Fruit fly (Drosophila melanogaster) whole organism, embryonic: Measurements from ENCODE around the gene CG11562.
A peak's percentile ranks its signal among the peaks of the same experiment; 100 is the strongest.

Source experiments
- Atf3 ChIP-seq: fragments of 200-800 bp; sonication (Bioruptor generic); optimal IDR thresholded peaks from 3 replicates; lab custom pipeline; 2016; ENCODE audit warnings: missing biosample characterization, missing genetic modification characterization
- Awh ChIP-seq: fragments of 200-800 bp; sonication (Bioruptor generic); IDR thresholded peaks from 2 replicates; pipeline ENCODE4, ENCODE4 v1.3.6; 2022; ENCODE audit warnings: missing biosample characterization, missing genetic modification characterization
- B-H2 ChIP-seq: fragments of 200-800 bp; sonication (Bioruptor generic); optimal IDR thresholded peaks from 2 replicates; lab custom pipeline; 2018; ENCODE audit warnings: missing biosample characterization, mild to moderate bottlenecking, missing genetic modification characterization
- CG10959 ChIP-seq: fragments of 200-800 bp; sonication (Bioruptor generic); IDR thresholded peaks from 2 replicates; pipeline ENCODE4 v1.3.6; 2022; ENCODE audit warnings: missing biosample characterization, missing genetic modification characterization
- CG11696 ChIP-seq: fragments of 200-800 bp; sonication (Bioruptor generic); IDR thresholded peaks from 2 replicates; pipeline ENCODE4 v1.3.6; 2022; ENCODE audit warnings: missing biosample characterization, missing genetic modification characterization
- CG12744 ChIP-seq: fragments of 200-800 bp; sonication (Bioruptor generic); optimal IDR thresholded peaks from 2 replicates; lab custom pipeline; 2016; ENCODE audit warnings: missing biosample characterization, missing genetic modification characterization
- CG13894 ChIP-seq: fragments of 200-800 bp; sonication (Bioruptor generic); optimal IDR thresholded peaks from 3 replicates; lab custom pipeline; 2018; ENCODE audit warnings: missing biosample characterization, mild to moderate bottlenecking, missing genetic modification characterization, moderate library complexity
- CG14050 ChIP-seq: fragments of 200-800 bp; sonication (Bioruptor generic); IDR thresholded peaks from 3 replicates; pipeline ENCODE4 v1.3.6; 2022; ENCODE audit warnings: missing biosample characterization, missing genetic modification characterization
- CG15073 ChIP-seq: fragments of 200-800 bp; sonication (Bioruptor generic); optimal IDR thresholded peaks from 2 replicates; lab custom pipeline; 2016; ENCODE audit warnings: missing biosample characterization, missing genetic modification characterization
- CG1603 ChIP-seq: fragments of 200-800 bp; sonication (Bioruptor generic); optimal IDR thresholded peaks from 2 replicates; lab custom pipeline; 2019; ENCODE audit warnings: missing biosample characterization, mild to moderate bottlenecking, missing genetic modification characterization, moderate library complexity
- CG17186 ChIP-seq: fragments of 200-800 bp; sonication (Bioruptor generic); optimal IDR thresholded peaks from 3 replicates; lab custom pipeline; 2017; ENCODE audit warnings: missing biosample characterization, missing genetic modification reagents, missing genetic modification characterization
- CG30020 ChIP-seq: fragments of 200-800 bp; optimal IDR thresholded peaks from 2 replicates; lab custom pipeline; 2019; ENCODE audit warnings: missing biosample characterization, mild to moderate bottlenecking, missing genetic modification characterization, moderate library complexity
- CG31224 ChIP-seq: fragments of 200-800 bp; sonication (Bioruptor generic); IDR thresholded peaks from 2 replicates; pipeline ENCODE4 v1.3.6; 2022; ENCODE audit warnings: missing biosample characterization, missing genetic modification characterization
- CG32532 ChIP-seq: fragments of 200-800 bp; sonication (Bioruptor generic); IDR thresholded peaks from 2 replicates; pipeline ENCODE4 v1.3.6; 2022; ENCODE audit warnings: missing biosample characterization, missing genetic modification characterization
- CG4854 ChIP-seq: fragments of 200-800 bp; sonication (Bioruptor generic); optimal IDR thresholded peaks from 2 replicates; lab custom pipeline; 2016; ENCODE audit warnings: missing biosample characterization, missing genetic modification characterization, inconsistent platforms
- CG5953 ChIP-seq: fragments of 200-800 bp; sonication (Bioruptor generic); IDR thresholded peaks from 2 replicates; pipeline ENCODE4 v1.3.6; 2022; ENCODE audit warnings: missing biosample characterization, missing genetic modification characterization
- CG7839 ChIP-seq: fragments of 200-800 bp; sonication (Bioruptor generic); optimal IDR thresholded peaks from 3 replicates; lab custom pipeline; 2018; ENCODE audit warnings: missing biosample characterization, mild to moderate bottlenecking, missing genetic modification characterization, moderate library complexity
- CG8765 ChIP-seq: fragments of 200-800 bp; sonication (Bioruptor generic); IDR thresholded peaks from 2 replicates; pipeline ENCODE4 v1.3.6; 2022; ENCODE audit warnings: missing biosample characterization, missing genetic modification characterization
- Dip2 ChIP-seq: fragments of 200-800 bp; sonication (Bioruptor generic); IDR thresholded peaks from 2 replicates; pipeline ENCODE4 v1.3.6; 2022; ENCODE audit warnings: missing biosample characterization, missing genetic modification characterization
- Drgx ChIP-seq: fragments of 200-800 bp; sonication (Bioruptor generic); IDR thresholded peaks from 2 replicates; pipeline ENCODE4 v1.3.6; 2022; ENCODE audit warnings: missing biosample characterization, missing genetic modification characterization
- Hey ChIP-seq: fragments of 200-800 bp; sonication (Bioruptor generic); optimal IDR thresholded peaks from 3 replicates; lab custom pipeline; 2018; ENCODE audit warnings: missing biosample characterization, mild to moderate bottlenecking, missing genetic modification characterization
- Jarid2 ChIP-seq: fragments of 200-800 bp; sonication (Bioruptor generic); optimal IDR thresholded peaks from 3 replicates; lab custom pipeline; 2017; ENCODE audit warnings: mild to moderate bottlenecking, missing biosample characterization, missing genetic modification reagents, missing genetic modification characterization
- Lhr ChIP-seq: fragments of 200-800 bp; sonication (Bioruptor generic); optimal IDR thresholded peaks from 3 replicates; lab custom pipeline; 2017; ENCODE audit warnings: mild to moderate bottlenecking, missing biosample characterization, missing genetic modification reagents, missing genetic modification characterization
- MESR4 ChIP-seq: fragments of 200-800 bp; sonication (Bioruptor generic); optimal IDR thresholded peaks from 2 replicates; lab custom pipeline; 2018; ENCODE audit warnings: missing biosample characterization, mild to moderate bottlenecking, missing genetic modification characterization, moderate library complexity
- Nf-YA ChIP-seq: fragments of 200-800 bp; sonication (Bioruptor generic); IDR thresholded peaks from 2 replicates; pipeline ENCODE4 v1.3.6; 2022; ENCODE audit warnings: missing biosample characterization, missing genetic modification characterization
- Ravus ChIP-seq: fragments of 200-800 bp; sonication (Bioruptor generic); IDR thresholded peaks from 2 replicates; pipeline ENCODE4 v1.3.6; 2022; ENCODE audit warnings: missing biosample characterization, missing genetic modification characterization
- Rfx ChIP-seq: fragments of 200-800 bp; sonication (Bioruptor generic); IDR thresholded peaks from 2 replicates; pipeline ENCODE4 v1.3.6; 2022; ENCODE audit warnings: missing biosample characterization, missing genetic modification characterization
- Xrp1 ChIP-seq: fragments of 200-800 bp; sonication (Bioruptor generic); IDR thresholded peaks from 2 replicates; pipeline ENCODE4 v1.3.6; 2022; ENCODE audit warnings: missing biosample characterization, missing genetic modification characterization
- ac ChIP-seq: fragments of 200-800 bp; sonication (Bioruptor generic); optimal IDR thresholded peaks from 3 replicates; lab custom pipeline; 2017; ENCODE audit warnings: missing biosample characterization, mild to moderate bottlenecking, missing genetic modification characterization
- amos ChIP-seq: fragments of 200-800 bp; sonication (Bioruptor generic); IDR thresholded peaks from 2 replicates; pipeline ENCODE4 v1.3.6; 2022; ENCODE audit warnings: missing biosample characterization, missing genetic modification characterization; ENCODE audit not compliant: partially characterized antibody
- cas ChIP-seq: fragments of 200-800 bp; sonication (Bioruptor generic); IDR thresholded peaks from 2 replicates; pipeline ENCODE4 v1.3.6; 2022; ENCODE audit warnings: missing biosample characterization, missing genetic modification characterization
- cg ChIP-seq: fragments of 200-800 bp; sonication (Bioruptor generic); optimal IDR thresholded peaks from 3 replicates; lab custom pipeline; 2019; ENCODE audit warnings: missing biosample characterization, mild to moderate bottlenecking, missing genetic modification characterization, moderate library complexity
- danr ChIP-seq: fragments of 200-800 bp; sonication (Bioruptor generic); IDR thresholded peaks from 2 replicates; pipeline ENCODE4 v1.3.6; 2022; ENCODE audit warnings: missing biosample characterization, missing genetic modification characterization
- disco-r ChIP-seq: fragments of 200-800 bp; sonication (Bioruptor generic); optimal IDR thresholded peaks from 2 replicates; lab custom pipeline; 2016; ENCODE audit warnings: missing biosample characterization, missing genetic modification characterization
- fd102C ChIP-seq: fragments of 200-800 bp; sonication (Bioruptor generic); optimal IDR thresholded peaks from 2 replicates; lab custom pipeline; 2018; ENCODE audit warnings: missing biosample characterization, mild to moderate bottlenecking, missing genetic modification characterization, moderate library complexity
- gcm ChIP-seq: fragments of 200-800 bp; sonication (Bioruptor generic); optimal IDR thresholded peaks from 2 replicates; lab custom pipeline; 2019; ENCODE audit warnings: missing biosample characterization, mild to moderate bottlenecking, missing genetic modification characterization, moderate library complexity
- gsb ChIP-seq: fragments of 200-800 bp; sonication (Bioruptor generic); IDR thresholded peaks from 2 replicates; pipeline ENCODE4 v1.3.6; 2022; ENCODE audit warnings: missing biosample characterization, missing genetic modification characterization
- insv ChIP-seq, 2 experiments: fragments of 200-800 bp; sonication (Bioruptor generic); optimal IDR thresholded peaks; 3 replicates each; lab custom pipeline; 2016 to 2018; ENCODE audit warnings: missing biosample characterization in 2 of 2, missing genetic modification characterization in 2 of 2
- lab ChIP-seq: fragments of 200-800 bp; sonication (Bioruptor generic); optimal IDR thresholded peaks from 3 replicates; lab custom pipeline; 2017; ENCODE audit warnings: missing biosample characterization, missing genetic modification characterization, mild to moderate bottlenecking, moderate library complexity, missing genetic modification reagents
- pho ChIP-seq: fragments of 200-800 bp; sonication (Bioruptor generic); optimal IDR thresholded peaks from 2 replicates; lab custom pipeline; 2016; ENCODE audit warnings: missing biosample characterization, missing genetic modification characterization
- pros ChIP-seq: fragments of 200-800 bp; sonication (Bioruptor generic); optimal IDR thresholded peaks from 3 replicates; lab custom pipeline; 2019; ENCODE audit warnings: missing biosample characterization, mild to moderate bottlenecking, missing genetic modification characterization, moderate library complexity
- salm ChIP-seq: fragments of 200-800 bp; sonication (Bioruptor generic); optimal IDR thresholded peaks from 2 replicates; lab custom pipeline; 2018; ENCODE audit warnings: missing biosample characterization, mild to moderate bottlenecking, missing genetic modification characterization
- sc ChIP-seq, 3 experiments: fragments of >200 bp in 2 of 3; fragments of 200-800 bp in 1 of 3; sonication (Bioruptor generic) in 1 of 3; optimal IDR thresholded peaks; 2 replicates in 2 of 3; 3 replicates in 1 of 3; lab custom pipeline; 2017; ENCODE audit warnings: mild to moderate bottlenecking in 1 of 3, missing biosample characterization in 1 of 3, missing genetic modification characterization in 1 of 3, missing genetic modification reagents in 1 of 3
- sd ChIP-seq: fragments of 200-800 bp; sonication (Bioruptor generic); optimal IDR thresholded peaks from 3 replicates; lab custom pipeline; 2018; ENCODE audit warnings: missing biosample characterization, mild to moderate bottlenecking, missing genetic modification characterization, moderate library complexity
- toy ChIP-seq: fragments of 200-800 bp; sonication (Bioruptor generic); IDR thresholded peaks from 2 replicates; pipeline ENCODE4 v1.3.6; 2022; ENCODE audit warnings: missing biosample characterization, missing genetic modification characterization
- twi ChIP-seq: fragments of 200-800 bp; optimal IDR thresholded peaks from 2 replicates; lab custom pipeline; 2019; ENCODE audit warnings: missing biosample characterization, mild to moderate bottlenecking, missing genetic modification characterization, moderate library complexity
- vnd ChIP-seq: fragments of 200-800 bp; sonication (Bioruptor generic); IDR thresholded peaks from 3 replicates; pipeline ENCODE4 v1.3.6; 2022; ENCODE audit warnings: missing biosample characterization, missing genetic modification characterization; ENCODE audit not compliant: partially characterized antibody
- wek ChIP-seq: fragments of 200-800 bp; sonication (Bioruptor generic); optimal IDR thresholded peaks from 3 replicates; lab custom pipeline; 2018; ENCODE audit warnings: missing biosample characterization, mild to moderate bottlenecking, missing genetic modification characterization, moderate library complexity
- zf30C ChIP-seq: fragments of 200-800 bp; sonication (Bioruptor generic); optimal IDR thresholded peaks from 3 replicates; lab custom pipeline; 2018; ENCODE audit warnings: missing biosample characterization, mild to moderate bottlenecking, missing genetic modification characterization

The CG11562 gene

dm6 chr2L:250507-251215 is 41.6 kb upstream of the CG11562 start, which contains the start of gene kis (continued):
- TF ChIP-seq MESR4 (GFP tag; lab: Kevin White, UChicago), result peak; percentile 96
- TF ChIP-seq lab (GFP tag; lab: Kevin White, UChicago), result peak; percentile 66
- no peak for TF ChIP-seq CG15073 (GFP tag; lab: Kevin White, UChicago)
- no peak for TF ChIP-seq sc (optimal IDR thresholded peaks at IDR 0.05; lab: Kevin White, UChicago)
- no peak for TF ChIP-seq sc (GFP tag; optimal IDR thresholded peaks at IDR 0.05; lab: Kevin White, UChicago)
- TF ChIP-seq CG4854 (GFP tag; lab: Kevin White, UChicago), result peak; percentile 30
- TF ChIP-seq CG7839 (tag; lab: Kevin White, UChicago), result peak; percentile 35
- TF ChIP-seq gsb (GFP tag; lab: Robert Waterston, UW), result no peak
- TF ChIP-seq twi (tag; lab: Kevin White, UChicago), result peak; percentile 12
- TF ChIP-seq sd (tag; lab: Kevin White, UChicago), result peak; percentile 70
- peak; percentile 98 for TF ChIP-seq amos (GFP tag; lab: Robert Waterston, UW)
- TF ChIP-seq CG5953, result no peak
- peak; percentile 68 for TF ChIP-seq CG32532 (GFP tag; lab: Robert Waterston, UW)
- TF ChIP-seq toy (GFP tag; lab: Robert Waterston, UW), result no peak
- peak; percentile 95 for TF ChIP-seq pros (GFP tag; lab: Kevin White, UChicago)
- TF ChIP-seq Nf-YA, result no peak
- TF ChIP-seq salm (tag; lab: Kevin White, UChicago), result peak; percentile 32
- TF ChIP-seq Ravus (GFP tag; lab: Robert Waterston, UW), result no peak
- TF ChIP-seq ac (GFP tag; lab: Kevin White, UChicago), result no peak
- no peak for TF ChIP-seq cas (GFP tag; lab: Robert Waterston, UW)
- peak; percentile 93 for TF ChIP-seq vnd (GFP tag; lab: Robert Waterston, UW)
- TF ChIP-seq wek (GFP tag; lab: Kevin White, UChicago), result no peak
- no peak for TF ChIP-seq CG10959 (GFP tag; lab: Robert Waterston, UW)
- TF ChIP-seq CG31224 (GFP tag; lab: Robert Waterston, UW), result no peak
- no peak for TF ChIP-seq Dip2 (GFP tag; lab: Robert Waterston, UW)
- no peak for TF ChIP-seq Atf3
- TF ChIP-seq danr (GFP tag; lab: Robert Waterston, UW), result no peak
- TF ChIP-seq Xrp1 (GFP tag; lab: Robert Waterston, UW), result no peak; the same call in 1 of the 2 replicates
- TF ChIP-seq Hey (tag; lab: Kevin White, UChicago), result no peak
- peak; percentile 76 for TF ChIP-seq CG1603 (tag; lab: Kevin White, UChicago)
- TF ChIP-seq Jarid2 (GFP tag; lab: Kevin White, UChicago), result peak; percentile 75
- TF ChIP-seq zf30C, result no peak
- peak; percentile 65 for TF ChIP-seq B-H2
- TF ChIP-seq CG30020, result peak; percentile 63
- peak; percentile 78 for TF ChIP-seq Lhr (GFP tag; lab: Kevin White, UChicago)
- peak; percentile 67 for TF ChIP-seq pho (GFP tag; lab: Kevin White, UChicago)
- TF ChIP-seq CG11696 (GFP tag; lab: Robert Waterston, UW), result no peak
- no peak for TF ChIP-seq fd102C (GFP tag; lab: Kevin White, UChicago)
- TF ChIP-seq disco-r (GFP tag; lab: Kevin White, UChicago), result peak; percentile 22
- TF ChIP-seq CG13894 (tag; lab: Kevin White, UChicago), result peak; percentile 66
- no peak for TF ChIP-seq CG14050 (GFP tag; lab: Robert Waterston, UW)
- peak; percentile 66 for TF ChIP-seq Rfx (GFP tag; lab: Robert Waterston, UW)
- TF ChIP-seq CG17186, result peak; percentile 34
- peak; percentile 44; the same call in 1 of the 2 replicates for TF ChIP-seq Drgx (GFP tag; lab: Robert Waterston, UW)
- peak; percentile 21 for TF ChIP-seq gcm (GFP tag; lab: Kevin White, UChicago)
- no peak for TF ChIP-seq Awh (GFP tag; lab: Robert Waterston, UW)
- no peak for TF ChIP-seq insv (GFP tag; optimal IDR thresholded peaks at IDR 0.05; lab: Kevin White, UChicago)
- peak; percentile 47 for TF ChIP-seq cg (GFP tag; lab: Kevin White, UChicago)
- TF ChIP-seq CG8765 (GFP tag; lab: Robert Waterston, UW), result no peak
- peak; percentile 17 for TF ChIP-seq CG12744 (GFP tag; lab: Kevin White, UChicago)
